Fruit fly (Drosophila melanogaster) whole organism, prepupa: ENCODE results near the gene Dyro.

ENCODE experiments used
- Blimp-1 ChIP-seq: fragments of 200-800 bp; sonication (Bioruptor generic); optimal IDR thresholded peaks from 3 replicates; lab custom pipeline; 2017; ENCODE audit warnings: missing biosample characterization, missing genetic modification characterization, mild to moderate bottlenecking, moderate library complexity, missing genetic modification reagents
- CG10669 ChIP-seq: fragments of 200-800 bp; sonication (Bioruptor generic); optimal IDR thresholded peaks from 3 replicates; lab custom pipeline; 2018; ENCODE audit warnings: missing biosample characterization, mild to moderate bottlenecking, missing genetic modification characterization, moderate library complexity
- CG11294 ChIP-seq: fragments of 200-800 bp; sonication (Bioruptor generic); IDR thresholded peaks from 2 replicates; pipeline ENCODE4 v1.3.6; 2022; ENCODE audit warnings: missing biosample characterization, missing genetic modification characterization
- CG11762 ChIP-seq: fragments of 200-800 bp; sonication (Bioruptor generic); optimal IDR thresholded peaks from 3 replicates; lab custom pipeline; 2016; ENCODE audit warnings: missing biosample characterization, missing genetic modification characterization; ENCODE audit not compliant: insufficient read depth
- CG11902 ChIP-seq: fragments of 200-800 bp; sonication (Bioruptor generic); optimal IDR thresholded peaks from 3 replicates; lab custom pipeline; 2016; ENCODE audit warnings: missing biosample characterization, missing genetic modification characterization
- CG15336 ChIP-seq: fragments of 200-800 bp; sonication (Bioruptor generic); IDR thresholded peaks from 2 replicates; pipeline ENCODE4 v1.3.6; 2022; ENCODE audit warnings: missing biosample characterization, missing genetic modification characterization
- CG1621 ChIP-seq: fragments of 200-800 bp; sonication (Bioruptor generic); optimal IDR thresholded peaks from 3 replicates; lab custom pipeline; 2018; ENCODE audit warnings: missing biosample characterization, mild to moderate bottlenecking, missing genetic modification characterization
- CG16779 ChIP-seq: fragments of 200-800 bp; sonication (Bioruptor generic); optimal IDR thresholded peaks from 3 replicates; lab custom pipeline; 2017; ENCODE audit warnings: missing biosample characterization, mild to moderate bottlenecking, missing genetic modification characterization
- CG31627 ChIP-seq: fragments of 200-800 bp; sonication (Bioruptor generic); optimal IDR thresholded peaks from 3 replicates; lab custom pipeline; 2016; ENCODE audit warnings: missing biosample characterization, missing genetic modification characterization
- CG32006 ChIP-seq: fragments of 200-800 bp; sonication (Bioruptor generic); optimal IDR thresholded peaks from 3 replicates; lab custom pipeline; 2017; ENCODE audit warnings: missing biosample characterization, mild to moderate bottlenecking, missing genetic modification characterization
- CG34406 ChIP-seq: fragments of 200-800 bp; sonication (Bioruptor generic); optimal IDR thresholded peaks from 3 replicates; lab custom pipeline; 2016; ENCODE audit warnings: missing biosample characterization, missing genetic modification characterization
- CG3919 ChIP-seq: fragments of 200-800 bp; sonication (Bioruptor generic); optimal IDR thresholded peaks from 3 replicates; lab custom pipeline; 2016; ENCODE audit warnings: missing biosample characterization, missing genetic modification characterization
- CG4318 ChIP-seq: fragments of 200-800 bp; sonication (Bioruptor generic); optimal IDR thresholded peaks from 3 replicates; lab custom pipeline; 2017; ENCODE audit warnings: missing biosample characterization, mild to moderate bottlenecking, missing genetic modification characterization
- CG6163 ChIP-seq: fragments of 200-800 bp; sonication (Bioruptor generic); IDR thresholded peaks from 3 replicates; pipeline ENCODE4 v1.3.6; 2022; ENCODE audit warnings: missing biosample characterization, missing genetic modification characterization
- CG6276 ChIP-seq: fragments of 200-800 bp; sonication (Bioruptor generic); optimal IDR thresholded peaks from 2 replicates; lab custom pipeline; 2017; ENCODE audit warnings: missing biosample characterization, mild to moderate bottlenecking, missing genetic modification characterization
- CG6792 ChIP-seq: fragments of 200-800 bp; sonication (Bioruptor generic); optimal IDR thresholded peaks from 3 replicates; lab custom pipeline; 2016; ENCODE audit warnings: missing biosample characterization, missing genetic modification characterization
- CG6854 ChIP-seq: fragments of 200-800 bp; sonication (Bioruptor generic); optimal IDR thresholded peaks from 2 replicates; lab custom pipeline; 2017; ENCODE audit warnings: missing biosample characterization, mild to moderate bottlenecking, missing genetic modification characterization
- CG7368 ChIP-seq: fragments of 200-800 bp; sonication (Bioruptor generic); optimal IDR thresholded peaks from 3 replicates; lab custom pipeline; 2016; ENCODE audit warnings: missing biosample characterization, missing genetic modification characterization
- CG8119 ChIP-seq: fragments of 200-800 bp; sonication (Bioruptor generic); IDR thresholded peaks from 3 replicates; pipeline ENCODE4 v1.3.6; 2022; ENCODE audit warnings: missing biosample characterization, missing genetic modification characterization
- CG8319 ChIP-seq: fragments of 200-800 bp; sonication (Bioruptor generic); optimal IDR thresholded peaks from 3 replicates; lab custom pipeline; 2016; ENCODE audit warnings: missing biosample characterization, missing genetic modification characterization
- CG8632 ChIP-seq: fragments of 200-800 bp; sonication (Bioruptor generic); optimal IDR thresholded peaks from 3 replicates; lab custom pipeline; 2016; ENCODE audit warnings: missing biosample characterization, missing genetic modification characterization
- CG9139 ChIP-seq: fragments of 200-800 bp; sonication (Bioruptor generic); optimal IDR thresholded peaks from 3 replicates; lab custom pipeline; 2017; ENCODE audit warnings: missing biosample characterization, mild to moderate bottlenecking, missing genetic modification characterization
- Eip75B ChIP-seq: fragments of 200-800 bp; sonication (Bioruptor generic); optimal IDR thresholded peaks from 3 replicates; lab custom pipeline; 2016; ENCODE audit warnings: missing biosample characterization, missing genetic modification characterization
- Eip78C ChIP-seq: fragments of 200-800 bp; sonication (Bioruptor generic); peaks from one replicate; lab custom pipeline; 2016; ENCODE audit warnings: missing biosample characterization, missing genetic modification characterization
- Eip93F ChIP-seq: fragments of 200-800 bp; sonication (Bioruptor generic); optimal IDR thresholded peaks from 2 replicates; lab custom pipeline; 2016; ENCODE audit warnings: missing biosample characterization, mild to moderate bottlenecking, missing genetic modification characterization
- Ets21C ChIP-seq: fragments of 200-800 bp; sonication (Bioruptor generic); optimal IDR thresholded peaks from 3 replicates; lab custom pipeline; 2016; ENCODE audit warnings: missing biosample characterization, missing genetic modification characterization
- Ets96B ChIP-seq: fragments of 200-800 bp; optimal IDR thresholded peaks from 2 replicates; lab custom pipeline; 2019; ENCODE audit warnings: missing biosample characterization, mild to moderate bottlenecking, missing genetic modification characterization, moderate library complexity
- Hr38 ChIP-seq: sonication (Bioruptor generic); optimal IDR thresholded peaks from 2 replicates; lab custom pipeline; 2016; ENCODE audit warnings: missing biosample characterization, missing genetic modification characterization
- Hr4 ChIP-seq: fragments of 200-800 bp; sonication (Bioruptor generic); optimal IDR thresholded peaks from 3 replicates; lab custom pipeline; 2016; ENCODE audit warnings: missing biosample characterization, missing genetic modification characterization
- Lpt ChIP-seq: fragments of 200-800 bp; sonication (Bioruptor generic); optimal IDR thresholded peaks from 3 replicates; lab custom pipeline; 2016; ENCODE audit warnings: missing biosample characterization, missing genetic modification characterization
- Met ChIP-seq: fragments of 200-800 bp; sonication (Bioruptor generic); optimal IDR thresholded peaks from 3 replicates; lab custom pipeline; 2016; ENCODE audit warnings: missing biosample characterization, missing genetic modification characterization
- OdsH ChIP-seq: fragments of 200-800 bp; sonication (Bioruptor generic); optimal IDR thresholded peaks from 3 replicates; lab custom pipeline; 2016; ENCODE audit warnings: missing biosample characterization, missing genetic modification characterization
- Smox ChIP-seq: fragments of 200-800 bp; sonication (Bioruptor generic); optimal IDR thresholded peaks from 3 replicates; lab custom pipeline; 2016; ENCODE audit warnings: missing biosample characterization, missing genetic modification characterization
- Sox15 ChIP-seq: fragments of 200-800 bp; sonication (Bioruptor generic); optimal IDR thresholded peaks from 3 replicates; lab custom pipeline; 2016; ENCODE audit warnings: missing biosample characterization, missing genetic modification characterization
- achi ChIP-seq: fragments of 200-800 bp; sonication (Bioruptor generic); optimal IDR thresholded peaks from 3 replicates; lab custom pipeline; 2016; ENCODE audit warnings: missing biosample characterization, missing genetic modification characterization
- acj6 ChIP-seq: fragments of 200-800 bp; sonication (Bioruptor generic); optimal IDR thresholded peaks from 3 replicates; lab custom pipeline; 2016; ENCODE audit warnings: missing biosample characterization, missing genetic modification characterization
- cyc ChIP-seq: fragments of 200-800 bp; sonication (Bioruptor generic); optimal IDR thresholded peaks from 3 replicates; lab custom pipeline; 2016; ENCODE audit warnings: missing biosample characterization, missing genetic modification characterization
- dac ChIP-seq: fragments of 200-800 bp; sonication (Bioruptor generic); optimal IDR thresholded peaks from 2 replicates; lab custom pipeline; 2017; ENCODE audit warnings: missing biosample characterization, mild to moderate bottlenecking, missing genetic modification characterization
- eg ChIP-seq: fragments of 200-800 bp; sonication (Bioruptor generic); IDR thresholded peaks from 3 replicates; pipeline ENCODE4 v1.3.6; 2022; ENCODE audit warnings: missing biosample characterization, missing genetic modification characterization
- esn ChIP-seq: fragments of 200-800 bp; sonication (Bioruptor generic); optimal IDR thresholded peaks from 2 replicates; lab custom pipeline; 2016; ENCODE audit warnings: missing biosample characterization, mild to moderate bottlenecking, missing genetic modification characterization, moderate library complexity
- fd85E ChIP-seq: fragments of 200-800 bp; sonication (Bioruptor generic); optimal IDR thresholded peaks from 3 replicates; lab custom pipeline; 2016; ENCODE audit warnings: missing biosample characterization, missing genetic modification characterization
- fkh ChIP-seq: fragments of 200-800 bp; sonication (Bioruptor generic); optimal IDR thresholded peaks from 3 replicates; lab custom pipeline; 2017; ENCODE audit warnings: missing biosample characterization, mild to moderate bottlenecking, missing genetic modification characterization, moderate library complexity
- lz ChIP-seq: fragments of 200-800 bp; sonication (Bioruptor generic); optimal IDR thresholded peaks from 3 replicates; lab custom pipeline; 2016; ENCODE audit warnings: missing biosample characterization, missing genetic modification characterization
- net ChIP-seq: fragments of 200-800 bp; sonication (Bioruptor generic); optimal IDR thresholded peaks from 3 replicates; lab custom pipeline; 2016; ENCODE audit warnings: missing biosample characterization, missing genetic modification characterization
- pdm3 ChIP-seq: fragments of 200-800 bp; sonication (Bioruptor generic); optimal IDR thresholded peaks from 3 replicates; lab custom pipeline; 2016; ENCODE audit warnings: missing biosample characterization, missing genetic modification characterization
- salr ChIP-seq, 2 experiments: fragments of 200-800 bp; sonication (Bioruptor generic); optimal IDR thresholded peaks; 3 replicates each; lab custom pipeline; 2016 to 2018; ENCODE audit warnings: missing biosample characterization in 2 of 2, missing genetic modification characterization in 2 of 2, mild to moderate bottlenecking in 1 of 2
- spab ChIP-seq: fragments of 200-800 bp; sonication (Bioruptor generic); optimal IDR thresholded peaks from 2 replicates; lab custom pipeline; 2017; ENCODE audit warnings: missing biosample characterization, mild to moderate bottlenecking, missing genetic modification characterization, missing genetic modification reagents
- svp ChIP-seq: fragments of 200-800 bp; sonication (Bioruptor generic); peaks from one replicate; lab custom pipeline; 2016; ENCODE audit warnings: missing biosample characterization, missing genetic modification characterization
- topi ChIP-seq: fragments of 200-800 bp; sonication (Bioruptor generic); optimal IDR thresholded peaks from 3 replicates; lab custom pipeline; 2016; ENCODE audit warnings: missing biosample characterization, missing genetic modification characterization
- vri ChIP-seq: fragments of 200-800 bp; sonication (Bioruptor generic); optimal IDR thresholded peaks from 3 replicates; lab custom pipeline; 2016; ENCODE audit warnings: missing biosample characterization, mild to moderate bottlenecking, missing genetic modification characterization

Gene Dyro

dm6 chr3L:11337674-11338073 lies 42.0 kb upstream of the Dyro start:
- TF ChIP-seq Lpt (GFP tag; lab: Kevin White, UChicago), result no peak
- TF ChIP-seq OdsH (GFP tag; lab: Kevin White, UChicago), result no peak
- peak; percentile 16 for TF ChIP-seq Eip78C
- TF ChIP-seq Ets21C (GFP tag; lab: Kevin White, UChicago), result no peak
- no peak for TF ChIP-seq net
- no peak for TF ChIP-seq CG8119
- TF ChIP-seq, all 60 proteins: peak for 1

DNA sequence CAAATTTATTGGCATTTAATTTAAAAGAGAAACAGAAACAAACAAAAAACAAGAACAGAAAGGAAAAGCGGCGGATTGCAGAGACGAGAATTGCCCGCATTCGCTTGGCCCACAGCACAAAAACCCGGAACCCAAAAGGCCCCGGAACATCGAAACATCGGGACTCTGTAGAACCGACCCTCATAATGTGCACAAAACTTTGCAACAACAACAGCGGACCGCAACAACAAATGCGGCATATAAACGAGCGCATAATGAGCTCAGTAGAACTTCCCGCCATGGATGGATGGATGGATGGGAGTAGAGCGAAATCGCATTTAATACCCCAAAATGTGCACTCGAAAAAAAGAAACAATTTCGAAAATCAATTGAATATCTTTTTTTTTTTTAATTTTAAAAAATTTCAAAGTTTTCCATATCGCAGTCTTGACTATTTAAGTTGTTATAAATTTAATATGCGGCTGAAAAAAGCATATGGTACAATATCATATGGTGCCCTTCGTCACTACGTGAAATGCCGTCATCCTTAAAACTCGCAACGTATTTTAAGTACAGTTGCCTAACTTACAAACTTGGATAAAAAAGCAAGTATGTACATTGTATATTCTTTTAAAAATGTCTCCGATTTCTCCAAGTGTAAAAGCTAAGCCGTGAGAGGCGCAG lies 40.5 kb upstream of the Dyro start:
- TF ChIP-seq CG9139 (GFP tag; lab: Kevin White, UChicago) (no peak), CG8319 (GFP tag; lab: Kevin White, UChicago) (no peak), Eip93F (GFP tag; lab: Kevin White, UChicago) (no peak), CG32006 (peak; percentile 32), Sox15 (GFP tag; lab: Kevin White, UChicago) (peak; percentile 23), pdm3 (GFP tag; lab: Kevin White, UChicago) (peak; percentile 30), Ets96B (tag; lab: Kevin White, UChicago) (peak; percentile 19), CG6163 (GFP tag; lab: Robert Waterston, UW) (no peak), CG4318 (GFP tag; lab: Kevin White, UChicago) (no peak), CG11294 (GFP tag; lab: Robert Waterston, UW) (no peak), Hr38 (GFP tag; lab: Kevin White, UChicago) (no peak), esn (GFP tag; lab: Kevin White, UChicago) (peak; percentile 70), CG6276 (GFP tag; lab: Kevin White, UChicago) (no peak), dac (no peak), CG11762 (GFP tag; lab: Kevin White, UChicago) (no peak), CG8119 (peak; percentile 38; the same call in 1 of the 3 replicates), fd85E (GFP tag; lab: Kevin White, UChicago) (no peak), topi (peak; percentile 55), CG31627 (GFP tag; lab: Kevin White, UChicago) (peak; percentile 44), OdsH (GFP tag; lab: Kevin White, UChicago) (peak; percentile 41), CG10669 (GFP tag; lab: Kevin White, UChicago) (no peak), CG34406 (peak; percentile 36), eg (0 out of 3 replicates have a peak, but pooled peaks have one; percentile 30), Eip75B (GFP tag; lab: Kevin White, UChicago) (no peak), CG8632 (GFP tag; lab: Kevin White, UChicago) (peak; percentile 11), lz (GFP tag; lab: Kevin White, UChicago) (peak; percentile 56), CG6854 (GFP tag; lab: Kevin White, UChicago) (no peak), Hr4 (peak; percentile 38), CG11902 (no peak), net (no peak), CG6792 (peak; percentile 19), svp (GFP tag; lab: Kevin White, UChicago) (peak; percentile 69), salr (GFP tag; optimal IDR thresholded peaks at IDR 0.05; lab: Kevin White, UChicago) (no peak), Lpt (GFP tag; lab: Kevin White, UChicago) (no peak), cyc (GFP tag; lab: Kevin White, UChicago) (peak; percentile 29), CG3919 (GFP tag; lab: Kevin White, UChicago) (peak; percentile 19), Met (peak; percentile 62), Smox (GFP tag; lab: Kevin White, UChicago) (peak; percentile 50), spab (GFP tag; lab: Kevin White, UChicago) (no peak), vri (peak; percentile 29), CG16779 (tag; lab: Kevin White, UChicago) (no peak), acj6 (GFP tag; lab: Kevin White, UChicago) (peak; percentile 38), fkh (GFP tag; lab: Kevin White, UChicago) (no peak), CG7368 (GFP tag; lab: Kevin White, UChicago) (no peak), CG1621 (tag; lab: Kevin White, UChicago) (no peak), CG15336 (no peak), Blimp-1 (no peak), achi (peak; percentile 22)
